Worm (Caenorhabditis elegans) whole organism, L4/young adult: Measurements from ENCODE around the gene asp-2.

Experiments used
- W03F9.2 ChIP-seq: fragments of 150-350 bp; optimal IDR thresholded peaks from 2 replicates; lab custom pipeline; 2014; ENCODE audit warnings: missing biosample characterization, missing genetic modification characterization
- dao-5 ChIP-seq: sonication (generic microtip); optimal IDR thresholded peaks from 2 replicates; lab custom pipeline; 2016; ENCODE audit warnings: missing genotype, missing genetic modification characterization, moderate library complexity, missing compliant biosample characterization
- him-1 ChIP-seq: sonication (generic microtip); optimal IDR thresholded peaks from 2 replicates; lab custom pipeline; 2016; ENCODE audit warnings: missing genotype, missing genetic modification reagents, missing genetic modification characterization, missing compliant biosample characterization

ce11 chrV:9166306-9166705 lies 36.6 kb upstream of the asp-2 start:
- TF ChIP-seq W03F9.2 (tag; lab: Kevin White, UChicago) = no peak
- no peak for TF ChIP-seq dao-5 (tag; lab: Kevin White, UChicago)
- no peak for TF ChIP-seq him-1 (tag; lab: Kevin White, UChicago)
